Worm (Caenorhabditis elegans) whole organism, L2 larva: Measurements from ENCODE around the gene C04F5.8.

Experiments used
- C34F6.9 ChIP-seq: fragments of 150-350 bp; optimal IDR thresholded peaks from 2 replicates; lab custom pipeline; 2014; ENCODE audit warnings: missing biosample characterization, missing genetic modification characterization
- F13H6.1 ChIP-seq: sonication (generic microtip); optimal IDR thresholded peaks from 2 replicates; lab custom pipeline; 2016; ENCODE audit warnings: missing genetic modification characterization, missing compliant biosample characterization
- Y55F3AM.14 ChIP-seq: fragments of 200-800 bp; sonication (Bioruptor generic); optimal IDR thresholded peaks from 2 replicates; lab custom pipeline; 2018; ENCODE audit warnings: mild to moderate bottlenecking, missing genetic modification characterization, missing compliant biosample characterization
- aly-2 ChIP-seq: fragments of 150-350 bp; optimal IDR thresholded peaks from 2 replicates; lab custom pipeline; 2014; ENCODE audit warnings: missing biosample characterization, missing genetic modification characterization
- ama-1 ChIP-seq: fragments of 150-350 bp; optimal IDR thresholded peaks from 2 replicates; lab custom pipeline; 2018; ENCODE audit warnings: inconsistent platforms
- ceh-16 ChIP-seq: fragments of 150-350 bp; optimal IDR thresholded peaks from 2 replicates; lab custom pipeline; 2014; ENCODE audit warnings: missing biosample characterization, missing genetic modification characterization
- ceh-82 ChIP-seq: fragments of 150-350 bp; optimal IDR thresholded peaks from 2 replicates; lab custom pipeline; 2014; ENCODE audit warnings: missing biosample characterization, missing genetic modification characterization
- crh-2 ChIP-seq: sonication (generic microtip); optimal IDR thresholded peaks from 2 replicates; lab custom pipeline; 2017; ENCODE audit warnings: missing biosample characterization, missing genetic modification characterization
- dmd-4 ChIP-seq: sonication (generic microtip); optimal IDR thresholded peaks from 2 replicates; lab custom pipeline; 2017; ENCODE audit warnings: missing biosample characterization, missing genetic modification characterization
- egl-27 ChIP-seq: sonication (generic microtip); optimal IDR thresholded peaks from 3 replicates; lab custom pipeline; 2017; ENCODE audit warnings: missing biosample characterization, missing genetic modification reagents, missing genetic modification characterization
- elt-1 ChIP-seq: fragments of 150-350 bp; optimal IDR thresholded peaks from 2 replicates; lab custom pipeline; 2014; ENCODE audit warnings: missing biosample characterization, missing genetic modification characterization
- elt-3 ChIP-seq: sonication (generic microtip); optimal IDR thresholded peaks from 2 replicates; lab custom pipeline; 2017; ENCODE audit warnings: missing biosample characterization, missing genetic modification characterization
- fos-1 ChIP-seq: fragments of 150-350 bp; optimal IDR thresholded peaks from 2 replicates; lab custom pipeline; 2014; ENCODE audit warnings: missing biosample characterization, missing genetic modification characterization
- gmeb-1 ChIP-seq: fragments of 150-350 bp; optimal IDR thresholded peaks from 2 replicates; lab custom pipeline; 2014; ENCODE audit warnings: missing biosample characterization, missing genetic modification characterization
- lin-13 ChIP-seq: fragments of 150-350 bp; optimal IDR thresholded peaks from 2 replicates; lab custom pipeline; 2014; ENCODE audit warnings: missing biosample characterization, missing genetic modification reagents, missing genetic modification characterization
- lin-39 ChIP-seq: fragments of 150-350 bp; optimal IDR thresholded peaks from 2 replicates; lab custom pipeline; 2014; ENCODE audit warnings: missing biosample characterization, missing genetic modification reagents, missing genetic modification characterization
- lsy-2 ChIP-seq, 2 experiments: fragments of 150-350 bp in 1 of 2; sonication (generic microtip) in 1 of 2; optimal IDR thresholded peaks; 2 replicates each; lab custom pipeline; 2014 to 2017; ENCODE audit warnings: missing biosample characterization in 2 of 2, missing genetic modification characterization in 2 of 2
- mab-5 ChIP-seq: fragments of 150-350 bp; optimal IDR thresholded peaks from 2 replicates; lab custom pipeline; 2014; ENCODE audit warnings: missing biosample characterization, missing genetic modification characterization
- mbf-1 ChIP-seq: sonication (generic microtip); optimal IDR thresholded peaks from 2 replicates; lab custom pipeline; 2017; ENCODE audit warnings: missing biosample characterization, missing genetic modification characterization
- mdl-1 ChIP-seq, 2 experiments: fragments of 150-350 bp in 1 of 2; sonication (generic microtip) in 1 of 2; optimal IDR thresholded peaks; 2 replicates each; lab custom pipeline; 2017; ENCODE audit warnings: missing biosample characterization in 2 of 2, missing genetic modification characterization in 2 of 2
- nhr-10 ChIP-seq: sonication (generic microtip); optimal IDR thresholded peaks from 2 replicates; lab custom pipeline; 2017; ENCODE audit warnings: missing biosample characterization, missing genetic modification characterization
- nhr-11 ChIP-seq: fragments of 150-350 bp; optimal IDR thresholded peaks from 2 replicates; lab custom pipeline; 2014; ENCODE audit warnings: missing biosample characterization, missing genetic modification characterization
- nhr-129 ChIP-seq: fragments of 150-350 bp; optimal IDR thresholded peaks from 2 replicates; lab custom pipeline; 2014; ENCODE audit warnings: missing biosample characterization, missing genetic modification characterization
- nhr-21 ChIP-seq: fragments of 150-350 bp; optimal IDR thresholded peaks from 2 replicates; lab custom pipeline; 2014; ENCODE audit warnings: missing biosample characterization, missing genetic modification characterization
- nhr-23 ChIP-seq: fragments of 150-350 bp; optimal IDR thresholded peaks from 2 replicates; lab custom pipeline; 2014; ENCODE audit warnings: missing biosample characterization, missing genetic modification reagents, missing genetic modification characterization
- nhr-25 ChIP-seq: fragments of 150-350 bp; sonication (generic microtip); optimal IDR thresholded peaks from 3 replicates; lab custom pipeline; 2014; ENCODE audit warnings: missing biosample characterization, missing genetic modification characterization
- peb-1 ChIP-seq: fragments of 150-350 bp; optimal IDR thresholded peaks from 2 replicates; lab custom pipeline; 2014; ENCODE audit warnings: missing biosample characterization, missing genetic modification characterization
- sem-4 ChIP-seq: fragments of 150-350 bp; optimal IDR thresholded peaks from 2 replicates; lab custom pipeline; 2014; ENCODE audit warnings: missing biosample characterization, missing genetic modification reagents, missing genetic modification characterization
- skn-1 ChIP-seq: sonication (generic microtip); optimal IDR thresholded peaks from 2 replicates; lab custom pipeline; 2017; ENCODE audit warnings: missing biosample characterization, missing genetic modification characterization
- sma-3 ChIP-seq: sonication (generic microtip); optimal IDR thresholded peaks from 2 replicates; lab custom pipeline; 2016; ENCODE audit warnings: missing genetic modification reagents, missing genetic modification characterization, missing compliant biosample characterization
- sma-9 ChIP-seq, 2 experiments: fragments of 150-350 bp in 1 of 2; sonication (generic microtip) in 1 of 2; optimal IDR thresholded peaks; 2 replicates each; lab custom pipeline; 2014 to 2016; ENCODE audit warnings: missing genetic modification characterization in 2 of 2, mild to moderate bottlenecking in 1 of 2, missing biosample characterization in 1 of 2, missing compliant biosample characterization in 1 of 2, missing genetic modification reagents in 1 of 2, moderate library complexity in 1 of 2
- snpc-4 ChIP-seq: fragments of 150-350 bp; optimal IDR thresholded peaks from 2 replicates; lab custom pipeline; 2014; ENCODE audit warnings: missing biosample characterization, missing genetic modification characterization
- unc-39 ChIP-seq: fragments of 150-350 bp; optimal IDR thresholded peaks from 2 replicates; lab custom pipeline; 2014; ENCODE audit warnings: missing biosample characterization, missing genetic modification characterization
- unc-55 ChIP-seq: fragments of 150-350 bp; sonication (generic microtip); optimal IDR thresholded peaks from 3 replicates; lab custom pipeline; 2014; ENCODE audit warnings: missing biosample characterization, missing genetic modification reagents, missing genetic modification characterization
- ztf-11 ChIP-seq: sonication (generic microtip); optimal IDR thresholded peaks from 2 replicates; lab custom pipeline; 2017; ENCODE audit warnings: missing biosample characterization, missing genetic modification characterization
- ztf-4 ChIP-seq: fragments of 150-350 bp; optimal IDR thresholded peaks from 2 replicates; lab custom pipeline; 2014; ENCODE audit warnings: missing biosample characterization, missing genetic modification characterization

The C04F5.8 gene

DNA sequence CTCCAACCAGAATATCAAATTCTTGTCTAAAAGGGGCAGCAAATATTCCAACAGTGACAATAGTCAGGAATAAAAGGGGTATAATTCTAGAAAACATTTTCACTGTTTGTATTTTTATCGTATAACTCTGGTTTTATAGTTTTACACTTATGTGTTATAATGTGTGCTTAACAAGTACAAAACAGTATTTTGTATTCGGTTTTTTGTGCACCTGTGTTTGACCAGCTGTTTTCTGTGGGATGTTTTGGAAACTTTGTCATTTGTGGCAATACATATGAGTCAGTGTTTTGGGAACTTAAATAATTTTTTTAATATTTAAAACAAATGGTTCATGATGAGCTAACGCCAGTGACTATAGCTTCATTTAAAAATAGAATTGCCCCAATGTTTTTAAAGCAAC is 32.8 kb upstream of the C04F5.8 start, which contains the start of gene F14F9.6:
TSS of gene F14F9.6 (minus strand) at position 101 of the 400 bp plus-strand sequence.
- TF ChIP-seq dmd-4: no peak
- TF ChIP-seq sem-4 (tag; lab: Kevin White, UChicago): no peak
- no peak for TF ChIP-seq Y55F3AM.14
- TF ChIP-seq ceh-82 (tag; lab: Kevin White, UChicago): no peak
- TF ChIP-seq elt-1: no peak
- TF ChIP-seq snpc-4 (tag; lab: Kevin White, UChicago): no peak
- no peak for TF ChIP-seq mbf-1 (tag; lab: Kevin White, UChicago)
- TF ChIP-seq ama-1 (lab: Kevin White, UChicago): no peak
- no peak for TF ChIP-seq ztf-4 (tag; lab: Kevin White, UChicago)
- no peak for TF ChIP-seq nhr-11
- no peak for TF ChIP-seq nhr-21
- TF ChIP-seq lin-13: no peak
- no peak for TF ChIP-seq unc-39 (tag; lab: Kevin White, UChicago)
- no peak for TF ChIP-seq peb-1
- TF ChIP-seq mdl-1 (tag; optimal IDR thresholded peaks at IDR 0.05; lab: Kevin White, UChicago): no peak
- TF ChIP-seq nhr-25 (tag; lab: Kevin White, UChicago): no peak
- no peak for TF ChIP-seq nhr-10 (tag; lab: Kevin White, UChicago)
- TF ChIP-seq gmeb-1 (tag; lab: Kevin White, UChicago): no peak
- no peak for TF ChIP-seq skn-1 (tag; lab: Kevin White, UChicago)
- TF ChIP-seq ceh-16 (tag; lab: Kevin White, UChicago): no peak
- TF ChIP-seq, all 48 proteins: peak for 0

- TF ChIP-seq sma-9 (GFP tag; optimal IDR thresholded peaks at IDR 0.05; lab: Kevin White, UChicago): no peak
- TF ChIP-seq sma-9 (tag; optimal IDR thresholded peaks at IDR 0.05; lab: Kevin White, UChicago): no peak
- no peak for TF ChIP-seq lsy-2 (tag; optimal IDR thresholded peaks at IDR 0.05; lab: Kevin White, UChicago)
- TF ChIP-seq F13H6.1: no peak
- no peak for TF ChIP-seq egl-27 (tag; lab: Kevin White, UChicago)
- TF ChIP-seq sma-3: no peak
- no peak for TF ChIP-seq ceh-16 (tag; lab: Kevin White, UChicago)
- no peak for TF ChIP-seq nhr-25 (tag; lab: Kevin White, UChicago)
- TF ChIP-seq dmd-4: no peak
- TF ChIP-seq unc-39 (tag; lab: Kevin White, UChicago): no peak
- TF ChIP-seq gmeb-1 (tag; lab: Kevin White, UChicago): no peak
- no peak for TF ChIP-seq elt-1
- TF ChIP-seq elt-3: no peak
- no peak for TF ChIP-seq ceh-82 (tag; lab: Kevin White, UChicago)
- TF ChIP-seq nhr-21: no peak
Observed at ce11 chrV:5144541-5144940, 31.0 kb upstream of the C04F5.8 start, which contains the start of gene F14F9.2. TSS of gene F14F9.2 (plus strand) at chrV:5144841.

- TF ChIP-seq unc-39 (tag; lab: Kevin White, UChicago): no peak
- TF ChIP-seq nhr-23 (tag; lab: Kevin White, UChicago): no peak
- TF ChIP-seq nhr-10 (tag; lab: Kevin White, UChicago): no peak
Observed at ce11 chrV:5143785-5144184, 30.2 kb upstream of the C04F5.8 start, which contains the start of gene srh-129. TSS of gene srh-129 (minus strand) at chrV:5143885.

ce11 chrV:5137919-5138318 is 24.4 kb upstream of the C04F5.8 start, which contains the start of gene F14F9.3:
TSS of gene F14F9.3 (plus strand) at chrV:5138219.
- TF ChIP-seq nhr-23 (tag; lab: Kevin White, UChicago) (no peak), mab-5 (tag; lab: Kevin White, UChicago) (no peak), aly-2 (tag; lab: Kevin White, UChicago) (no peak), nhr-21 (no peak), lin-13 (no peak), ztf-11 (tag; lab: Kevin White, UChicago) (no peak)
- TF ChIP-seq, all 48 proteins: peak for 0

ce11 chrV:5132441-5132840 is 18.9 kb upstream of the C04F5.8 start, which contains the start of gene F14F9.4:
TSS of gene F14F9.4 (plus strand) at chrV:5132741.
- TF ChIP-seq ztf-4 (tag; lab: Kevin White, UChicago): no peak

ce11 chrV:5131380-5131779 is 17.8 kb upstream of the C04F5.8 start:
- TF ChIP-seq nhr-129 (tag; lab: Kevin White, UChicago): peak; percentile 100
- peak; percentile 18 for TF ChIP-seq snpc-4 (tag; lab: Kevin White, UChicago)
- TF ChIP-seq lin-39: no peak
- TF ChIP-seq C34F6.9 (tag; lab: Kevin White, UChicago): peak; percentile 61
- peak; percentile 52 for TF ChIP-seq skn-1 (tag; lab: Kevin White, UChicago)
- TF ChIP-seq lsy-2 (tag; optimal IDR thresholded peaks at IDR 0.05; lab: Kevin White, UChicago): peak in 1 of 2 experiments; percentile 23
- peak; percentile 83 for TF ChIP-seq unc-55 (GFP tag; lab: Kevin White, UChicago)
- TF ChIP-seq fos-1 (tag; lab: Kevin White, UChicago): peak; percentile 68
- no peak for TF ChIP-seq crh-2 (tag; lab: Kevin White, UChicago)
- TF ChIP-seq mdl-1 (tag; optimal IDR thresholded peaks at IDR 0.05; lab: Kevin White, UChicago): no peak
